Worm (Caenorhabditis elegans) whole organism, L4 larva: Measurements from ENCODE around the gene srz-1.

Experiments
- F10B5.3 ChIP-seq: sonication (generic microtip); optimal IDR thresholded peaks from 2 replicates; lab custom pipeline; 2016; ENCODE audit warnings: mild to moderate bottlenecking, missing genetic modification characterization, missing compliant biosample characterization
- F44E2.7 ChIP-seq: fragments of 200-800 bp; sonication (Bioruptor generic); IDR thresholded peaks from 2 replicates; pipeline ENCODE4 v2.1.2; 2022; ENCODE audit warnings: missing genetic modification characterization, missing compliant biosample characterization
- F49E8.2 ChIP-seq: sonication (generic microtip); optimal IDR thresholded peaks from 2 replicates; lab custom pipeline; 2016; ENCODE audit warnings: missing compliant biosample characterization, mild to moderate bottlenecking, missing genetic modification characterization, borderline replicate concordance
- R02D3.7 ChIP-seq: fragments of 150-350 bp; sonication (generic microtip); optimal IDR thresholded peaks from 3 replicates; lab custom pipeline; 2014; ENCODE audit warnings: missing biosample characterization, missing genetic modification characterization
- Y5F2A.4 ChIP-seq: fragments of 200-800 bp; sonication (Bioruptor generic); optimal IDR thresholded peaks from 2 replicates; lab custom pipeline; 2018; ENCODE audit warnings: mild to moderate bottlenecking, missing genetic modification characterization, missing compliant biosample characterization
- ZK546.5 ChIP-seq, 2 experiments: sonication (generic microtip); optimal IDR thresholded peaks; 2 replicates each; lab custom pipeline; 2017; ENCODE audit warnings: missing biosample characterization in 2 of 2, missing genetic modification characterization in 2 of 2
- aly-2 ChIP-seq: sonication (generic microtip); optimal IDR thresholded peaks from 2 replicates; lab custom pipeline; 2018; ENCODE audit warnings: missing biosample characterization, missing genetic modification characterization
- ceh-32 ChIP-seq: sonication (generic microtip); optimal IDR thresholded peaks from 2 replicates; lab custom pipeline; 2016; ENCODE audit warnings: mild to moderate bottlenecking, missing genetic modification characterization, missing compliant biosample characterization; ENCODE audit not compliant: poor library complexity
- dmd-6 ChIP-seq: fragments of 200-800 bp; sonication (Bioruptor generic); IDR thresholded peaks from 2 replicates; pipeline ENCODE4 v1.3.6; 2022; ENCODE audit warnings: missing genetic modification reagents, missing genetic modification characterization, missing compliant biosample characterization
- egl-43 ChIP-seq: fragments of 200-800 bp; sonication (Bioruptor generic); IDR thresholded peaks from 2 replicates; pipeline ENCODE4 v1.3.6; 2022; ENCODE audit warnings: missing genetic modification reagents, missing genetic modification characterization, missing compliant biosample characterization
- fos-1 ChIP-seq: fragments of 150-350 bp; optimal IDR thresholded peaks from 2 replicates; lab custom pipeline; 2014; ENCODE audit warnings: missing biosample characterization, missing genetic modification characterization
- gei-8 ChIP-seq: fragments of 200-800 bp; sonication (Bioruptor generic); optimal IDR thresholded peaks from 2 replicates; lab custom pipeline; 2018; ENCODE audit warnings: mild to moderate bottlenecking, missing genetic modification characterization, missing compliant biosample characterization
- hif-1 ChIP-seq, 2 experiments: sonication (generic microtip); optimal IDR thresholded peaks; 2 replicates each; lab custom pipeline; 2016 to 2017; ENCODE audit warnings: missing compliant biosample characterization in 2 of 2, missing genetic modification characterization in 2 of 2, missing genetic modification reagents in 2 of 2, missing genotype in 2 of 2, mild to moderate bottlenecking in 1 of 2
- hlh-11 ChIP-seq: fragments of 200-800 bp; sonication (Bioruptor generic); optimal IDR thresholded peaks from 2 replicates; lab custom pipeline; 2018; ENCODE audit warnings: mild to moderate bottlenecking, missing genetic modification characterization, missing compliant biosample characterization
- lim-7 ChIP-seq: fragments of 200-800 bp; sonication (Bioruptor generic); IDR thresholded peaks from 2 replicates; pipeline ENCODE4 v1.3.6; 2022; ENCODE audit warnings: missing genetic modification characterization, missing compliant biosample characterization
- lin-13 ChIP-seq: fragments of 150-350 bp; optimal IDR thresholded peaks from 2 replicates; lab custom pipeline; 2014; ENCODE audit warnings: missing biosample characterization, missing genetic modification reagents, missing genetic modification characterization
- lin-39 ChIP-seq: fragments of 150-350 bp; optimal IDR thresholded peaks from 2 replicates; lab custom pipeline; 2014; ENCODE audit warnings: missing biosample characterization, missing genetic modification reagents, missing genetic modification characterization
- lsy-2 ChIP-seq, 2 experiments: fragments of 150-350 bp in 1 of 2; sonication (generic microtip) in 1 of 2; optimal IDR thresholded peaks; 2 replicates each; lab custom pipeline; 2014 to 2017; ENCODE audit warnings: missing biosample characterization in 2 of 2, missing genetic modification characterization in 2 of 2
- mdt-29 ChIP-seq: fragments of 200-800 bp; sonication (Bioruptor generic); IDR thresholded peaks from 2 replicates; pipeline ENCODE4 v1.3.6; 2022; ENCODE audit warnings: missing genetic modification reagents, missing genetic modification characterization, missing compliant biosample characterization
- mep-1 ChIP-seq: fragments of 150-350 bp; sonication (generic microtip); optimal IDR thresholded peaks from 3 replicates; lab custom pipeline; 2014; ENCODE audit warnings: missing biosample characterization, missing genetic modification characterization
- mxl-2 ChIP-seq: fragments of 200-800 bp; sonication (Bioruptor generic); conservative IDR thresholded peaks from 2 replicates; pipeline ENCODE4 v1.3.6; 2022; ENCODE audit warnings: missing genetic modification reagents, missing genetic modification characterization, missing compliant biosample characterization
- mxl-3 ChIP-seq: fragments of 200-800 bp; sonication (Bioruptor generic); optimal IDR thresholded peaks from 2 replicates; lab custom pipeline; 2018; ENCODE audit warnings: mild to moderate bottlenecking, missing genetic modification characterization, missing compliant biosample characterization
- nhr-11 ChIP-seq: fragments of 150-350 bp; optimal IDR thresholded peaks from 2 replicates; lab custom pipeline; 2014; ENCODE audit warnings: missing biosample characterization, missing genetic modification characterization
- nhr-111 ChIP-seq: fragments of 200-800 bp; sonication (Bioruptor generic); optimal IDR thresholded peaks from 2 replicates; lab custom pipeline; 2018; ENCODE audit warnings: mild to moderate bottlenecking, missing genetic modification characterization, missing compliant biosample characterization
- nhr-237 ChIP-seq: sonication (generic microtip); optimal IDR thresholded peaks from 2 replicates; lab custom pipeline; 2017; ENCODE audit warnings: missing biosample characterization, missing genetic modification characterization
- nhr-28 ChIP-seq: fragments of 150-350 bp; optimal IDR thresholded peaks from 2 replicates; lab custom pipeline; 2014; ENCODE audit warnings: missing biosample characterization, missing genetic modification characterization
- nhr-41 ChIP-seq: fragments of 200-800 bp; sonication (Bioruptor generic); IDR thresholded peaks from 2 replicates; pipeline ENCODE4 v1.3.6; 2022; ENCODE audit warnings: missing genetic modification reagents, missing genetic modification characterization, missing compliant biosample characterization
- nhr-42 ChIP-seq: fragments of 200-800 bp; sonication (Bioruptor generic); IDR thresholded peaks from 2 replicates; pipeline ENCODE4 v1.3.6; 2022; ENCODE audit warnings: missing genetic modification characterization, missing compliant biosample characterization
- nhr-48 ChIP-seq: sonication (generic microtip); optimal IDR thresholded peaks from 2 replicates; lab custom pipeline; 2016; ENCODE audit warnings: mild to moderate bottlenecking, missing genetic modification characterization, missing compliant biosample characterization
- nhr-6 ChIP-seq: fragments of 150-350 bp; optimal IDR thresholded peaks from 2 replicates; lab custom pipeline; 2014; ENCODE audit warnings: missing biosample characterization, missing genetic modification characterization
- nhr-77 ChIP-seq: fragments of 150-350 bp; optimal IDR thresholded peaks from 2 replicates; lab custom pipeline; 2014; ENCODE audit warnings: missing biosample characterization, missing genetic modification characterization
- pha-4 ChIP-seq, 2 experiments: fragments of 150-350 bp in 1 of 2; fragments of 200-800 bp in 1 of 2; sonication (Bioruptor generic) in 1 of 2; IDR thresholded peaks in 1 of 2; optimal IDR thresholded peaks in 1 of 2; 2 replicates each; pipeline versions ENCODE4 v1.3.6 to Lab custom; 2014 to 2022; ENCODE audit warnings: missing genetic modification characterization in 2 of 2, missing genetic modification reagents in 2 of 2, missing biosample characterization in 1 of 2, missing compliant biosample characterization in 1 of 2
- php-3 ChIP-seq: fragments of 200-800 bp; sonication (Bioruptor generic); IDR thresholded peaks from 2 replicates; pipeline ENCODE4 v1.3.6; 2022; ENCODE audit warnings: missing genetic modification reagents, missing genetic modification characterization, missing compliant biosample characterization
- pqm-1 ChIP-seq: sonication (generic microtip); optimal IDR thresholded peaks from 2 replicates; lab custom pipeline; 2017; ENCODE audit warnings: missing biosample characterization, missing genetic modification characterization
- set-16 ChIP-seq: fragments of 200-800 bp; sonication (Bioruptor generic); IDR thresholded peaks from 2 replicates; pipeline ENCODE4 v1.3.6; 2022; ENCODE audit warnings: missing genetic modification reagents, missing genetic modification characterization, missing compliant biosample characterization
- skn-1 ChIP-seq: fragments of 150-350 bp; optimal IDR thresholded peaks from 2 replicates; lab custom pipeline; 2014; ENCODE audit warnings: missing biosample characterization, missing genetic modification characterization
- snpc-1.2 ChIP-seq: fragments of 200-800 bp; sonication (Bioruptor generic); IDR thresholded peaks from 2 replicates; pipeline ENCODE4 v1.3.6; 2022; ENCODE audit warnings: missing genetic modification reagents, missing genetic modification characterization, missing compliant biosample characterization
- snpc-4 ChIP-seq: fragments of 150-350 bp; optimal IDR thresholded peaks from 2 replicates; lab custom pipeline; 2014; ENCODE audit warnings: missing biosample characterization, missing genetic modification characterization
- unc-62 ChIP-seq, 3 experiments: fragments of 150-350 bp in 1 of 3; sonication (generic microtip); optimal IDR thresholded peaks in 2 of 3; peaks in 1 of 3; 1 replicate in 1 of 3; 2 replicates in 2 of 3; lab custom pipeline; 2014 to 2017; ENCODE audit warnings: missing biosample characterization in 3 of 3, missing genetic modification characterization in 3 of 3, missing genetic modification reagents in 3 of 3, missing genotype in 1 of 3
- vab-7 ChIP-seq: fragments of 200-800 bp; sonication (Bioruptor generic); IDR thresholded peaks from 2 replicates; pipeline ENCODE4 v1.3.6; 2022; ENCODE audit warnings: missing genetic modification reagents, missing genetic modification characterization, missing compliant biosample characterization
- zag-1 ChIP-seq: fragments of 150-350 bp; optimal IDR thresholded peaks from 2 replicates; lab custom pipeline; 2014; ENCODE audit warnings: missing biosample characterization, missing genetic modification characterization
- zfp-3 ChIP-seq: fragments of 200-800 bp; sonication (Bioruptor generic); conservative IDR thresholded peaks from 2 replicates; pipeline ENCODE4 v1.3.6; 2022; ENCODE audit warnings: missing genetic modification reagents, missing genetic modification characterization, missing compliant biosample characterization
- zip-11 ChIP-seq: fragments of 200-800 bp; sonication (Bioruptor generic); IDR thresholded peaks from 2 replicates; pipeline ENCODE4 v1.3.6; 2022; ENCODE audit warnings: missing genetic modification characterization, missing compliant biosample characterization
- ztf-7 ChIP-seq: fragments of 150-350 bp; optimal IDR thresholded peaks from 2 replicates; lab custom pipeline; 2014; ENCODE audit warnings: missing biosample characterization, missing genetic modification characterization

Gene srz-1

DNA sequence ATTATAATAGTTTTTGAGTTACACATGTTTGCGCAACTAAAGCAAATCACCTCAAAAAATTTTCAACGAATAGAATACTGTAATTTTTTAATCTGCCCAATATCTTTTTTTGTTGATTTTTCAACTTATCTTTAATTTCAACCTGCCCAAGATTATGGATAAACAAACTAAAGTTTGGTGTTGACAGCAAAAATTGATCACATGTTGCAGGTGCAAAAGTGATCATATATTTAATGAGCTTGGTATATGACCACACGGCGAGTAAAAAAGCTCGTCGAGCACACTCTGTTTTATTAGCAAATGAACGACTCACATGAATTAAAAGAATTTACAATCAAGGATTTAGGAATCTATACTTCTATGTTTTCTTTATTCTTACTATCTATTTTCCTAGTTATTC lies at the start of gene srz-1:
Gene srz-1, plus strand, starts transcription at position 301 of the 400 bp plus-strand sequence.
- TF ChIP-seq ZK546.5 (tag; optimal IDR thresholded peaks at IDR 0.05; lab: Kevin White, UChicago) (no peak), F10B5.3 (tag; lab: Kevin White, UChicago) (no peak), mdt-29 (GFP tag; lab: Robert Waterston, UW) (no peak), F44E2.7 (GFP tag; lab: Robert Waterston, UW) (no peak), mxl-3 (GFP tag; lab: Kevin White, UChicago) (no peak), set-16 (no peak)

DNA sequence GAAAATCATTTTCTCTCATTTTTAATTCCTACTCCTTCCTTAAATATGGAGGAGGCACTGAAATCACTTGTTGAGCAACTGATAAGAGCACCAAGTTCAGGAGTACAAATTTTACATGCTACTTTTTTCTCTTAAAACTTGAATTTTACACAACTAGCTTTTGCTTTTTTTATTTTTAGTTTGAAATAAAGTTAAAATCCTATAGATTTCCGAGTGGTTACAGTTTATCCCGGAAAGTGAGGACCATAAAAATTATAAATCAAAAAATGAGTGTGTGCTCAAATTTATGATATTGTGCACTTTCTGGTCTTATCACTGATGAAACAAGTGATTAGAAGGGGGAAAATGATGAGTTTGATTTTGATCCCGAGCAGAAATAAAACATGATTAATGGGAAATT lies 47.7 kb upstream of the srz-1 start, which contains the start of gene oac-53:
Gene oac-53, minus strand, starts transcription at position 9 of the 400 bp plus-strand sequence.
- TF ChIP-seq mxl-3 (GFP tag; lab: Kevin White, UChicago) (no peak), dmd-6 (GFP tag; lab: Robert Waterston, UW) (no peak; the same call in 1 of the 2 replicates), vab-7 (GFP tag; lab: Robert Waterston, UW) (no peak), lin-13 (GFP tag; lab: Kevin White, UChicago) (no peak), hif-1 (tag; optimal IDR thresholded peaks at IDR 0.05; lab: Kevin White, UChicago) (no peak), mdt-29 (GFP tag; lab: Robert Waterston, UW) (no peak), aly-2 (tag; lab: Kevin White, UChicago) (no peak), zip-11 (GFP tag; lab: Robert Waterston, UW) (no peak), php-3 (GFP tag; lab: Robert Waterston, UW) (peak; percentile 59; the same call in 1 of the 2 replicates), pha-4 (GFP tag; IDR thresholded peaks at IDR 0.05; lab: Robert Waterston, UW) (no peak), pha-4 (tag; optimal IDR thresholded peaks at IDR 0.05; lab: Kevin White, UChicago) (no peak), ztf-7 (no peak), hlh-11 (tag; lab: Kevin White, UChicago) (peak; percentile 4), F44E2.7 (GFP tag; lab: Robert Waterston, UW) (no peak), F49E8.2 (tag; lab: Kevin White, UChicago) (no peak), nhr-111 (GFP tag; lab: Kevin White, UChicago) (no peak), gei-8 (no peak), nhr-237 (tag; lab: Kevin White, UChicago) (no peak), ceh-32 (tag; lab: Kevin White, UChicago) (no peak), nhr-48 (tag; lab: Kevin White, UChicago) (no peak), nhr-11 (tag; lab: Kevin White, UChicago) (no peak), unc-62 (GFP tag; optimal IDR thresholded peaks at IDR 0.05 in 1 of 2; lab: Kevin White, UChicago) (no peak), unc-62 (tag; optimal IDR thresholded peaks at IDR 0.05; lab: Kevin White, UChicago) (no peak), nhr-41 (GFP tag; lab: Robert Waterston, UW) (no peak), lim-7 (no peak), pqm-1 (peak; percentile 62), snpc-4 (tag; lab: Kevin White, UChicago) (no peak), zfp-3 (GFP tag; lab: Robert Waterston, UW) (no peak), nhr-28 (peak; percentile 7)

DNA sequence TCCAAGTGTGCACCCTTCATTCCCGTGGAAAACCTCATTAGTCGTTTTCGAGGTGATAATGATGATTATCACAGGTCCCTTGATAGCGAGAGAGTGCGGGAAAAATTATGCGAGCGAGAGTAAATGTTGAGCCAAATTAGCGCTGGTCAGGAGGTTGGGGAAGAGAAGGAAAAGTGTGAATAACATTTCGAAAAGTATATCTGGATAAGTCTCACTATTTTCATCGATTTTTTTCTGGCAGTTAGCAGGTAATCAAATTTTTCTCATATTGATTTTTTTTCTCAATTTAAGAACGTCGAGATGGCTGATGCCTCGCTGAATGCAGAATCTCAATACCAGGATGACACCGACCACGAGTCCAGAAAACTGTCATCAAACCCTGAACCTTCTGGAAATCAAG lies 46.7 kb upstream of the srz-1 start, which contains the start of gene W06G6.2:
Gene W06G6.2, plus strand, starts transcription at position 301 of the 400 bp plus-strand sequence.
- TF ChIP-seq R02D3.7: no peak
- TF ChIP-seq lsy-2 (tag; optimal IDR thresholded peaks at IDR 0.05; lab: Kevin White, UChicago): no peak
- no peak for TF ChIP-seq nhr-77 (tag; lab: Kevin White, UChicago)
- no peak for TF ChIP-seq skn-1
- no peak for TF ChIP-seq Y5F2A.4
- no peak for TF ChIP-seq zfp-3 (GFP tag; lab: Robert Waterston, UW)
- TF ChIP-seq mdt-29 (GFP tag; lab: Robert Waterston, UW): no peak
- TF ChIP-seq hif-1 (tag; optimal IDR thresholded peaks at IDR 0.05; lab: Kevin White, UChicago): no peak
- no peak for TF ChIP-seq fos-1 (tag; lab: Kevin White, UChicago)
- no peak for TF ChIP-seq mxl-2
- no peak for TF ChIP-seq mep-1 (tag; lab: Kevin White, UChicago)
- no peak for TF ChIP-seq snpc-1.2 (GFP tag; lab: Robert Waterston, UW)
- TF ChIP-seq lin-13 (GFP tag; lab: Kevin White, UChicago): no peak
- no peak for TF ChIP-seq lin-39
- TF ChIP-seq nhr-42 (GFP tag; lab: Robert Waterston, UW): no peak
- no peak for TF ChIP-seq zag-1 (tag; lab: Kevin White, UChicago)
- TF ChIP-seq egl-43: no peak
- TF ChIP-seq zip-11 (GFP tag; lab: Robert Waterston, UW): no peak
- TF ChIP-seq nhr-6 (tag; lab: Kevin White, UChicago): no peak
